Worm (Caenorhabditis elegans) whole organism, early embryonic: ENCODE results near the gene lido-7.

ENCODE experiments used
- B0310.2 ChIP-seq: sonication (generic microtip); optimal IDR thresholded peaks from 2 replicates; lab custom pipeline; 2016; ENCODE audit warnings: mild to moderate bottlenecking, missing genetic modification characterization, missing compliant biosample characterization
- F13C5.2 ChIP-seq: sonication (generic microtip); optimal IDR thresholded peaks from 2 replicates; lab custom pipeline; 2017; ENCODE audit warnings: mild to moderate bottlenecking, missing genetic modification characterization, inconsistent platforms, missing compliant biosample characterization
- aly-1 ChIP-seq: sonication (generic microtip); optimal IDR thresholded peaks from 2 replicates; lab custom pipeline; 2016; ENCODE audit warnings: missing genetic modification characterization, missing compliant biosample characterization
- ama-1 ChIP-seq: fragments of 150-350 bp; optimal IDR thresholded peaks from 2 replicates; lab custom pipeline; 2014
- ceh-36 ChIP-seq: sonication (generic microtip); optimal IDR thresholded peaks from 2 replicates; lab custom pipeline; 2016; ENCODE audit warnings: missing genetic modification characterization, inconsistent platforms, missing compliant biosample characterization
- ets-7 ChIP-seq: sonication (generic microtip); optimal IDR thresholded peaks from 2 replicates; lab custom pipeline; 2016; ENCODE audit warnings: missing genotype, missing genetic modification characterization, missing compliant biosample characterization
- flt-1 ChIP-seq: fragments of 200-800 bp; sonication (Bioruptor generic); IDR thresholded peaks from 2 replicates; pipeline ENCODE4 v1.3.6; 2022; ENCODE audit warnings: missing genetic modification characterization, missing compliant biosample characterization
- hmg-4 ChIP-seq: fragments of 200-800 bp; sonication (Bioruptor generic); optimal IDR thresholded peaks from 2 replicates; lab custom pipeline; 2018; ENCODE audit warnings: mild to moderate bottlenecking, missing genetic modification characterization, missing compliant biosample characterization
- hnd-1 ChIP-seq: sonication (generic microtip); optimal IDR thresholded peaks from 2 replicates; lab custom pipeline; 2016; ENCODE audit warnings: missing genetic modification characterization, missing compliant biosample characterization
- pes-1 ChIP-seq: fragments of 200-800 bp; sonication (Bioruptor generic); IDR thresholded peaks from 2 replicates; pipeline ENCODE4 v1.3.6; 2022; ENCODE audit warnings: missing genetic modification reagents, missing genetic modification characterization, missing compliant biosample characterization
- tbx-11 ChIP-seq: fragments of 200-800 bp; sonication (Bioruptor generic); IDR thresholded peaks from 2 replicates; pipeline ENCODE4 v1.3.6; 2022; ENCODE audit warnings: missing genetic modification characterization, missing compliant biosample characterization

- TF ChIP-seq aly-1 (tag; lab: Kevin White, UChicago) (no peak), ceh-36 (no peak), ama-1 (no peak), B0310.2 (no peak), tbx-11 (GFP tag; lab: Robert Waterston, UW) (no peak), hnd-1 (tag; lab: Kevin White, UChicago) (no peak), flt-1 (GFP tag; lab: Robert Waterston, UW) (no peak), ets-7 (tag; lab: Kevin White, UChicago) (no peak), hmg-4 (GFP tag; lab: Kevin White, UChicago) (no peak), F13C5.2 (tag; lab: Kevin White, UChicago) (no peak), pes-1 (GFP tag; lab: Robert Waterston, UW) (no peak)
Observed at ce11 chrII:3034914-3035313, 46.8 kb downstream of the lido-7 start.
